Fruit fly (Drosophila melanogaster) whole organism, embryonic: ENCODE measurements around the gene Rh5.
A peak's percentile ranks its signal among the peaks of the same experiment; 100 is the strongest.

Experiments
- C15 ChIP-seq: fragments of 200-800 bp; sonication (Bioruptor generic); IDR thresholded peaks from 3 replicates; pipeline ENCODE4 v1.3.6; 2022; ENCODE audit warnings: missing biosample characterization, missing genetic modification characterization
- CG11085 ChIP-seq: fragments of 200-800 bp; sonication (Bioruptor generic); IDR thresholded peaks from 2 replicates; pipeline ENCODE4 v1.3.6; 2022; ENCODE audit warnings: missing biosample characterization, missing genetic modification characterization
- CG11456 ChIP-seq: fragments of 200-800 bp; sonication (Bioruptor generic); IDR thresholded peaks from 3 replicates; pipeline ENCODE4 v1.3.6; 2022; ENCODE audit warnings: missing biosample characterization, missing genetic modification characterization
- CG12391 ChIP-seq: fragments of 200-800 bp; sonication (Bioruptor generic); optimal IDR thresholded peaks from 3 replicates; lab custom pipeline; 2018; ENCODE audit warnings: missing biosample characterization, mild to moderate bottlenecking, missing genetic modification characterization, moderate library complexity
- CG1602 ChIP-seq: fragments of 200-800 bp; sonication (Bioruptor generic); optimal IDR thresholded peaks from 3 replicates; lab custom pipeline; 2016; ENCODE audit warnings: missing biosample characterization, missing genetic modification characterization
- CG17328 ChIP-seq: fragments of 200-800 bp; sonication (Bioruptor generic); IDR thresholded peaks from 2 replicates; pipeline ENCODE4 v1.3.6; 2022; ENCODE audit warnings: missing biosample characterization, missing genetic modification characterization
- CG17568 ChIP-seq: fragments of 200-800 bp; sonication (Bioruptor generic); optimal IDR thresholded peaks from 2 replicates; lab custom pipeline; 2018; ENCODE audit warnings: missing biosample characterization, mild to moderate bottlenecking, missing genetic modification characterization, moderate library complexity
- CG18262 ChIP-seq: fragments of 200-800 bp; optimal IDR thresholded peaks from 3 replicates; lab custom pipeline; 2019; ENCODE audit warnings: missing biosample characterization, mild to moderate bottlenecking, missing genetic modification characterization, moderate library complexity
- CG2199 ChIP-seq: fragments of 200-800 bp; sonication (Bioruptor generic); IDR thresholded peaks from 3 replicates; pipeline ENCODE4 v1.3.6; 2022; ENCODE audit warnings: missing biosample characterization, missing genetic modification characterization
- CG31388 ChIP-seq: fragments of 200-800 bp; sonication (Bioruptor generic); optimal IDR thresholded peaks from 2 replicates; lab custom pipeline; 2016; ENCODE audit warnings: missing biosample characterization, missing genetic modification characterization
- CG32767 ChIP-seq: fragments of 200-800 bp; sonication (Bioruptor generic); IDR thresholded peaks from 2 replicates; pipeline ENCODE4 v1.3.6; 2022; ENCODE audit warnings: missing biosample characterization, missing genetic modification characterization
- CG34376 ChIP-seq: fragments of 200-800 bp; sonication (Bioruptor generic); optimal IDR thresholded peaks from 2 replicates; lab custom pipeline; 2018; ENCODE audit warnings: missing biosample characterization, mild to moderate bottlenecking, missing genetic modification characterization
- CG34422 ChIP-seq: fragments of 200-800 bp; sonication (Bioruptor generic); IDR thresholded peaks from 3 replicates; pipeline ENCODE4 v1.3.6; 2022; ENCODE audit warnings: missing biosample characterization, missing genetic modification characterization
- CG6175 ChIP-seq: fragments of 200-800 bp; sonication (Bioruptor generic); IDR thresholded peaks from 3 replicates; pipeline ENCODE4 v1.3.6; 2022; ENCODE audit warnings: missing biosample characterization, missing genetic modification characterization
- CG8924 ChIP-seq: fragments of 200-800 bp; optimal IDR thresholded peaks from 3 replicates; lab custom pipeline; 2019; ENCODE audit warnings: missing biosample characterization, mild to moderate bottlenecking, missing genetic modification characterization, moderate library complexity
- CG9215 ChIP-seq: fragments of 200-800 bp; sonication (Bioruptor generic); IDR thresholded peaks from 2 replicates; pipeline ENCODE4 v1.3.6; 2022; ENCODE audit warnings: missing biosample characterization, missing genetic modification characterization
- Dek ChIP-seq: fragments of 200-800 bp; sonication (Bioruptor generic); optimal IDR thresholded peaks from 3 replicates; lab custom pipeline; 2019; ENCODE audit warnings: missing biosample characterization, mild to moderate bottlenecking, missing genetic modification characterization, moderate library complexity
- Eip74EF ChIP-seq, 2 experiments: fragments of 200-800 bp in 1 of 2; fragments of >200 bp in 1 of 2; sonication (Bioruptor generic) in 1 of 2; optimal IDR thresholded peaks; 2 replicates each; lab custom pipeline; 2017 to 2019; ENCODE audit warnings: missing biosample characterization in 2 of 2, missing genetic modification characterization in 2 of 2, mild to moderate bottlenecking in 1 of 2, moderate library complexity in 1 of 2
- Fer1 ChIP-seq: fragments of 200-800 bp; sonication (Bioruptor generic); optimal IDR thresholded peaks from 2 replicates; lab custom pipeline; 2017; ENCODE audit warnings: missing biosample characterization, mild to moderate bottlenecking, missing genetic modification characterization
- Gug ChIP-seq: fragments of 200-800 bp; sonication (Bioruptor generic); IDR thresholded peaks from 4 replicates; pipeline ENCODE4 v1.3.6; 2022; ENCODE audit warnings: missing biosample characterization, missing genetic modification characterization
- HHEX ChIP-seq: fragments of 200-800 bp; sonication (Bioruptor generic); optimal IDR thresholded peaks from 3 replicates; lab custom pipeline; 2017; ENCODE audit warnings: missing biosample characterization, mild to moderate bottlenecking, missing genetic modification characterization, missing genetic modification reagents
- HLH54F ChIP-seq: fragments of 200-800 bp; sonication (Bioruptor generic); optimal IDR thresholded peaks from 3 replicates; lab custom pipeline; 2016; ENCODE audit warnings: missing biosample characterization, missing genetic modification characterization
- HLHmδ ChIP-seq: fragments of 200-800 bp; sonication (Bioruptor generic); optimal IDR thresholded peaks from 2 replicates; lab custom pipeline; 2018; ENCODE audit warnings: missing biosample characterization, mild to moderate bottlenecking, missing genetic modification characterization, moderate library complexity
- HmgZ ChIP-seq: fragments of 200-800 bp; sonication (Bioruptor generic); optimal IDR thresholded peaks from 2 replicates; lab custom pipeline; 2018; ENCODE audit warnings: missing biosample characterization, mild to moderate bottlenecking, missing genetic modification characterization
- NfI ChIP-seq: fragments of 200-800 bp; sonication (Bioruptor generic); optimal IDR thresholded peaks from 3 replicates; lab custom pipeline; 2018; ENCODE audit warnings: missing biosample characterization, mild to moderate bottlenecking, missing genetic modification characterization, moderate library complexity
- Side ChIP-seq: fragments of 200-800 bp; sonication (Bioruptor generic); optimal IDR thresholded peaks from 2 replicates; lab custom pipeline; 2016; ENCODE audit warnings: missing biosample characterization, missing genetic modification characterization
- YL-1 ChIP-seq: fragments of 200-800 bp; sonication (Bioruptor generic); optimal IDR thresholded peaks from 3 replicates; lab custom pipeline; 2017; ENCODE audit warnings: missing biosample characterization, mild to moderate bottlenecking, missing genetic modification characterization
- ap ChIP-seq: fragments of 200-800 bp; sonication (Bioruptor generic); IDR thresholded peaks from 2 replicates; pipeline ENCODE4 v1.3.6; 2022; ENCODE audit warnings: missing biosample characterization, missing genetic modification characterization
- ash1 ChIP-seq: fragments of 200-800 bp; sonication (Bioruptor generic); optimal IDR thresholded peaks from 2 replicates; lab custom pipeline; 2018; ENCODE audit warnings: missing biosample characterization, mild to moderate bottlenecking, missing genetic modification characterization
- az2 ChIP-seq: fragments of 200-800 bp; sonication (Bioruptor generic); optimal IDR thresholded peaks from 3 replicates; lab custom pipeline; 2016; ENCODE audit warnings: missing biosample characterization, missing genetic modification characterization
- bowl ChIP-seq: fragments of 200-800 bp; sonication (Bioruptor generic); IDR thresholded peaks from 2 replicates; pipeline ENCODE4 v1.3.6; 2022; ENCODE audit warnings: missing biosample characterization, missing genetic modification characterization
- crol ChIP-seq: fragments of 200-800 bp; sonication (Bioruptor generic); IDR thresholded peaks from 2 replicates; pipeline ENCODE4 v1.3.6; 2022; ENCODE audit warnings: missing biosample characterization, missing genetic modification characterization
- crp ChIP-seq, 2 experiments: fragments of 200-800 bp; sonication (Bioruptor generic); optimal IDR thresholded peaks; 2 replicates in 1 of 2; 3 replicates in 1 of 2; lab custom pipeline; 2017; ENCODE audit warnings: missing biosample characterization in 2 of 2, missing genetic modification characterization in 2 of 2, mild to moderate bottlenecking in 1 of 2, moderate library complexity in 1 of 2
- grn ChIP-seq: fragments of 200-800 bp; sonication (Bioruptor generic); optimal IDR thresholded peaks from 3 replicates; lab custom pipeline; 2017; ENCODE audit warnings: missing biosample characterization, missing genetic modification characterization
- hth ChIP-seq: fragments of >200 bp; optimal IDR thresholded peaks from 2 replicates; lab custom pipeline; 2017; ENCODE audit warnings: inconsistent platforms
- ind ChIP-seq: fragments of 200-800 bp; sonication (Bioruptor generic); optimal IDR thresholded peaks from 3 replicates; lab custom pipeline; 2016; ENCODE audit warnings: missing biosample characterization, missing genetic modification characterization
- kay ChIP-seq: fragments of 200-800 bp; sonication (Bioruptor generic); optimal IDR thresholded peaks from 2 replicates; lab custom pipeline; 2016; ENCODE audit warnings: missing biosample characterization, missing genetic modification characterization
- klu ChIP-seq: fragments of 200-800 bp; sonication (Bioruptor generic); IDR thresholded peaks from 2 replicates; pipeline ENCODE4 v1.3.6; 2022; ENCODE audit warnings: missing biosample characterization, missing genetic modification characterization
- mirr ChIP-seq: fragments of 200-800 bp; sonication (Bioruptor generic); optimal IDR thresholded peaks from 3 replicates; lab custom pipeline; 2018; ENCODE audit warnings: missing biosample characterization, mild to moderate bottlenecking, missing genetic modification characterization
- p53 ChIP-seq: fragments of 200-800 bp; sonication (Bioruptor generic); optimal IDR thresholded peaks from 2 replicates; lab custom pipeline; 2016; ENCODE audit warnings: missing biosample characterization, missing genetic modification characterization
- pfk ChIP-seq: fragments of 200-800 bp; sonication (Bioruptor generic); optimal IDR thresholded peaks from 2 replicates; lab custom pipeline; 2018; ENCODE audit warnings: missing biosample characterization, mild to moderate bottlenecking, missing genetic modification characterization, moderate library complexity
- pzg ChIP-seq: fragments of 200-800 bp; sonication (Bioruptor generic); optimal IDR thresholded peaks from 3 replicates; lab custom pipeline; 2018; ENCODE audit warnings: missing biosample characterization, mild to moderate bottlenecking, missing genetic modification characterization, moderate library complexity
- schlank ChIP-seq: fragments of 200-800 bp; sonication (Bioruptor generic); optimal IDR thresholded peaks from 2 replicates; lab custom pipeline; 2018; ENCODE audit warnings: missing biosample characterization, mild to moderate bottlenecking, missing genetic modification characterization
- sens ChIP-seq: fragments of 200-800 bp; sonication (Bioruptor generic); peaks from one replicate; lab custom pipeline; 2016; ENCODE audit warnings: missing biosample characterization, missing genetic modification characterization
- sob ChIP-seq: fragments of 200-800 bp; sonication (Bioruptor generic); IDR thresholded peaks from 2 replicates; pipeline ENCODE4 v1.3.6; 2022; ENCODE audit warnings: missing biosample characterization, missing genetic modification characterization
- sr ChIP-seq: fragments of 200-800 bp; sonication (Bioruptor generic); IDR thresholded peaks from 3 replicates; pipeline ENCODE4 v1.3.6; 2022; ENCODE audit warnings: missing biosample characterization, missing genetic modification characterization
- trem ChIP-seq: fragments of 200-800 bp; optimal IDR thresholded peaks from 3 replicates; lab custom pipeline; 2019; ENCODE audit warnings: missing biosample characterization, mild to moderate bottlenecking, missing genetic modification characterization, moderate library complexity
- usp ChIP-seq: fragments of >200 bp; optimal IDR thresholded peaks from 2 replicates; lab custom pipeline; 2017; ENCODE audit warnings: missing biosample characterization, missing genetic modification characterization
- wek ChIP-seq: fragments of 200-800 bp; sonication (Bioruptor generic); optimal IDR thresholded peaks from 3 replicates; lab custom pipeline; 2018; ENCODE audit warnings: missing biosample characterization, mild to moderate bottlenecking, missing genetic modification characterization, moderate library complexity

The Rh5 gene

DNA sequence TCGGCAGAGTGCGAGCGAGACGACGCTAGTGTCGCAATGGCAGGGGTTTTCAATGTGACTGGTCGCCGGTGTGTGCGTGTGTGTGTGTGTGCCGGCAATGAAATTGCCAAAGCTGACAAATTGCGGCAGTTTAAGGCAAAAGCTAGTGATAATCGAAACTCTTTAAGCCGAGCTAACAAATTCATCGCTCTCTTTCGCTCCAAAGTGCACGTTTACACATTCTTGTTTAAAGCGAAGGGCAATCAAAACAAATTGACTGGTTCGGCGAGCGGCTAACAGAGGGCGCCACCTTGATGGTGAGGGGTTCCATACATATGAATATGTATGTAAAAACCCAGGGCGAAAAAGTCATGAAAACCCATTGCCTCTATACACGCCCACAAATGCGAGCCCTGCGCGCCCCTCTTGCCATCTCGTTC, 4.2 kb upstream of the Rh5 start (continued):
- no peak for TF ChIP-seq ind (GFP tag; lab: Kevin White, UChicago)
- TF ChIP-seq CG34376 (GFP tag; lab: Kevin White, UChicago), result no peak
- TF ChIP-seq CG2199 (GFP tag; lab: Robert Waterston, UW), result no peak
- TF ChIP-seq HLHmδ (GFP tag; lab: Kevin White, UChicago), result no peak
- TF ChIP-seq CG11085 (GFP tag; lab: Robert Waterston, UW), result no peak
- TF ChIP-seq CG31388, result no peak
- TF ChIP-seq, all 482 proteins: peak for 19

- TF ChIP-seq HHEX (GFP tag; lab: Kevin White, UChicago) (peak; percentile 79), CG6175 (GFP tag; lab: Robert Waterston, UW) (no peak), Side (GFP tag; lab: Kevin White, UChicago) (peak; percentile 63), CG9215 (GFP tag; lab: Robert Waterston, UW) (no peak), CG34422 (no peak), C15 (GFP tag; lab: Robert Waterston, UW) (no peak), CG18262 (tag; lab: Kevin White, UChicago) (peak; percentile 63), CG17568 (peak; percentile 94), Gug (GFP tag; lab: Robert Waterston, UW) (no peak), NfI (peak; percentile 22), usp (GFP tag; lab: Kevin White, UChicago) (no peak), grn (GFP tag; lab: Kevin White, UChicago) (peak; percentile 6), pzg (no peak), CG32767 (GFP tag; lab: Robert Waterston, UW) (no peak), wek (GFP tag; lab: Kevin White, UChicago) (peak; percentile 88), crol (GFP tag; lab: Robert Waterston, UW) (no peak), ash1 (no peak), sens (GFP tag; lab: Kevin White, UChicago) (peak; percentile 95), CG17328 (no peak), sr (GFP tag; lab: Robert Waterston, UW) (no peak), CG8924 (tag; lab: Kevin White, UChicago) (peak; percentile 68), CG1602 (GFP tag; lab: Kevin White, UChicago) (peak; percentile 8), ap (GFP tag; lab: Robert Waterston, UW) (no peak), YL-1 (GFP tag; lab: Kevin White, UChicago) (peak; percentile 61), CG11456 (no peak), Eip74EF (GFP tag; optimal IDR thresholded peaks at IDR 0.05; lab: Kevin White, UChicago) (peak in 1 of 2 experiments; percentile 38), HLH54F (GFP tag; lab: Kevin White, UChicago) (no peak), pfk (peak; percentile 68), sob (GFP tag; lab: Robert Waterston, UW) (no peak), klu (GFP tag; lab: Robert Waterston, UW) (no peak), mirr (GFP tag; lab: Kevin White, UChicago) (peak; percentile 46), az2 (GFP tag; lab: Kevin White, UChicago) (peak; percentile 43), Fer1 (GFP tag; lab: Kevin White, UChicago) (peak; percentile 80), Dek (peak; percentile 44), bowl (no peak), crp (GFP tag; optimal IDR thresholded peaks at IDR 0.05; lab: Kevin White, UChicago) (peak in 1 of 2 experiments; percentile 6), hth (lab: Kevin White, UChicago) (no peak), schlank (tag; lab: Kevin White, UChicago) (peak; percentile 66), CG12391 (tag; lab: Kevin White, UChicago) (peak; percentile 65), trem (tag; lab: Kevin White, UChicago) (peak; percentile 20), CG2199 (GFP tag; lab: Robert Waterston, UW) (no peak), kay (GFP tag; lab: Kevin White, UChicago) (peak; percentile 20), p53 (no peak), HmgZ (tag; lab: Kevin White, UChicago) (peak; percentile 56)
These were observed 3.6 kb upstream of the Rh5 start for dm6 chr2L:12004211-12004979.
